Worm (Caenorhabditis elegans): ENCODE results near the gene Y53C12B.7.

- TF ChIP-seq mbf-1 (tag; optimal IDR thresholded peaks at IDR 0.05) (no peak), zag-1 (tag; optimal IDR thresholded peaks at IDR 0.05) (no peak)
These were observed 24.5 kb downstream of the Y53C12B.7 start for ce11 chrII:9728506-9728905.
